Worm (Caenorhabditis elegans) whole organism, young adult: ENCODE results near the gene mai-1.

ENCODE experiments used
- B0019.2 ChIP-seq: fragments of 200-800 bp; sonication (Bioruptor generic); conservative IDR thresholded peaks from 2 replicates; pipeline ENCODE4 v1.3.6; 2022; ENCODE audit warnings: missing genetic modification reagents, missing genetic modification characterization, missing compliant biosample characterization
- B0336.3 ChIP-seq: fragments of 200-800 bp; sonication (Bioruptor generic); IDR thresholded peaks from 2 replicates; pipeline ENCODE4 v1.3.6; 2022; ENCODE audit warnings: missing genetic modification characterization, missing compliant biosample characterization
- F22D6.2 ChIP-seq: sonication (generic microtip); optimal IDR thresholded peaks from 2 replicates; lab custom pipeline; 2016; ENCODE audit warnings: mild to moderate bottlenecking, missing genetic modification characterization, missing compliant biosample characterization
- T07F8.4 ChIP-seq: sonication (generic microtip); optimal IDR thresholded peaks from 2 replicates; lab custom pipeline; 2016; ENCODE audit warnings: mild to moderate bottlenecking, missing genetic modification characterization, moderate library complexity, missing compliant biosample characterization
- Y53F4B.3 ChIP-seq: fragments of 200-800 bp; sonication (Bioruptor generic); IDR thresholded peaks from 2 replicates; pipeline ENCODE4 v1.3.6; 2022; ENCODE audit warnings: missing genetic modification reagents, missing genetic modification characterization, missing compliant biosample characterization
- Y95B8A.8 ChIP-seq: fragments of 200-800 bp; sonication (Bioruptor generic); IDR thresholded peaks from 2 replicates; pipeline ENCODE4 v1.3.6; 2022; ENCODE audit warnings: missing genetic modification reagents, missing genetic modification characterization, missing compliant biosample characterization
- ZK185.1 ChIP-seq: sonication (generic microtip); optimal IDR thresholded peaks from 2 replicates; lab custom pipeline; 2016; ENCODE audit warnings: mild to moderate bottlenecking, missing genetic modification characterization, missing compliant biosample characterization; ENCODE audit not compliant: poor library complexity, severe bottlenecking
- akir-1 ChIP-seq: fragments of 200-800 bp; sonication (Bioruptor generic); optimal IDR thresholded peaks from 2 replicates; lab custom pipeline; 2018; ENCODE audit warnings: mild to moderate bottlenecking, missing genetic modification characterization, moderate library complexity, missing compliant biosample characterization
- atf-7 ChIP-seq: sonication (generic microtip); optimal IDR thresholded peaks from 2 replicates; lab custom pipeline; 2017; ENCODE audit warnings: mild to moderate bottlenecking, missing genetic modification characterization, missing compliant biosample characterization
- attf-6 ChIP-seq: fragments of 200-800 bp; sonication (Bioruptor generic); IDR thresholded peaks from 2 replicates; pipeline ENCODE4 v1.3.6; 2022; ENCODE audit warnings: missing genetic modification reagents, missing genetic modification characterization, missing compliant biosample characterization
- bed-1 ChIP-seq: fragments of 200-800 bp; sonication (Bioruptor generic); IDR thresholded peaks from 2 replicates; pipeline ENCODE4 v1.3.6; 2022; ENCODE audit warnings: missing genetic modification reagents, missing genetic modification characterization, missing compliant biosample characterization
- ccch-3 ChIP-seq: fragments of 200-800 bp; sonication (Bioruptor generic); optimal IDR thresholded peaks from 2 replicates; lab custom pipeline; 2018; ENCODE audit warnings: mild to moderate bottlenecking, missing genetic modification characterization, missing compliant biosample characterization
- cebp-1 ChIP-seq, 2 experiments: fragments of 200-800 bp in 1 of 2; sonication (Bioruptor generic) in 1 of 2; sonication (generic microtip) in 1 of 2; IDR thresholded peaks in 1 of 2; optimal IDR thresholded peaks in 1 of 2; 2 replicates each; pipeline versions ENCODE4 v1.3.6 to Lab custom; 2017 to 2022; ENCODE audit warnings: missing compliant biosample characterization in 2 of 2, missing genetic modification characterization in 2 of 2, mild to moderate bottlenecking in 1 of 2, missing genetic modification reagents in 1 of 2, moderate library complexity in 1 of 2
- ceh-100 ChIP-seq: fragments of 200-800 bp; sonication (Bioruptor generic); IDR thresholded peaks from 2 replicates; pipeline ENCODE4 v1.3.6; 2022; ENCODE audit warnings: missing genetic modification reagents, missing genetic modification characterization, missing compliant biosample characterization
- dox-1 ChIP-seq: fragments of 200-800 bp; sonication (Bioruptor generic); IDR thresholded peaks from 2 replicates; pipeline ENCODE4 v1.3.6; 2022; ENCODE audit warnings: missing genetic modification reagents, missing genetic modification characterization, missing compliant biosample characterization
- egrh-3 ChIP-seq: fragments of 200-800 bp; sonication (Bioruptor generic); IDR thresholded peaks from 2 replicates; pipeline ENCODE4 v1.3.6; 2022; ENCODE audit warnings: missing genetic modification reagents, missing genetic modification characterization, missing compliant biosample characterization
- ets-4 ChIP-seq: fragments of 200-800 bp; sonication (Bioruptor generic); optimal IDR thresholded peaks from 2 replicates; lab custom pipeline; 2018; ENCODE audit warnings: mild to moderate bottlenecking, missing genetic modification characterization, missing compliant biosample characterization
- hmg-1.2 ChIP-seq: fragments of 200-800 bp; sonication (Bioruptor generic); IDR thresholded peaks from 2 replicates; pipeline ENCODE4 v1.3.6; 2022; ENCODE audit warnings: missing genetic modification reagents, missing genetic modification characterization, missing compliant biosample characterization
- hmg-20 ChIP-seq: fragments of 200-800 bp; sonication (Bioruptor generic); IDR thresholded peaks from 2 replicates; pipeline ENCODE4 v1.3.6; 2022; ENCODE audit warnings: missing genetic modification reagents, missing genetic modification characterization, missing compliant biosample characterization
- hrde-1 ChIP-seq: sonication (generic microtip); optimal IDR thresholded peaks from 2 replicates; lab custom pipeline; 2016; ENCODE audit warnings: missing genetic modification characterization, mild to moderate bottlenecking, missing compliant biosample characterization, moderate library complexity, missing genotype, missing genetic modification reagents, borderline replicate concordance
- hsf-1 ChIP-seq: fragments of 200-800 bp; sonication (Bioruptor generic); IDR thresholded peaks from 2 replicates; pipeline ENCODE4 v1.3.6; 2022; ENCODE audit warnings: missing genetic modification reagents, missing genetic modification characterization, missing compliant biosample characterization
- lag-1 ChIP-seq: fragments of 200-800 bp; sonication (Bioruptor generic); IDR thresholded peaks from 2 replicates; pipeline ENCODE4 v1.3.6; 2022; ENCODE audit warnings: missing genetic modification reagents, missing genetic modification characterization, missing compliant biosample characterization
- lin-54 ChIP-seq: fragments of 200-800 bp; sonication (Bioruptor generic); optimal IDR thresholded peaks from 2 replicates; lab custom pipeline; 2018; ENCODE audit warnings: mild to moderate bottlenecking, missing genetic modification characterization, missing compliant biosample characterization
- lsy-27 ChIP-seq: sonication (generic microtip); optimal IDR thresholded peaks from 2 replicates; lab custom pipeline; 2017; ENCODE audit warnings: missing genetic modification characterization, mild to moderate bottlenecking, missing compliant biosample characterization, antibody characterized with exemption, missing genotype, borderline replicate concordance; ENCODE audit not compliant: insufficient read depth
- nfya-1 ChIP-seq: sonication (generic microtip); optimal IDR thresholded peaks from 2 replicates; lab custom pipeline; 2017; ENCODE audit warnings: antibody characterized with exemption, missing compliant biosample characterization, missing genetic modification characterization, borderline replicate concordance; ENCODE audit not compliant: insufficient read depth
- nhr-80 ChIP-seq: sonication (generic microtip); optimal IDR thresholded peaks from 2 replicates; lab custom pipeline; 2016; ENCODE audit warnings: missing genetic modification characterization, missing compliant biosample characterization
- pbrm-1 ChIP-seq: fragments of 200-800 bp; sonication (Bioruptor generic); IDR thresholded peaks from 2 replicates; pipeline ENCODE4 v1.3.6; 2022; ENCODE audit warnings: missing genetic modification reagents, missing genetic modification characterization, missing compliant biosample characterization
- pha-4 ChIP-seq: fragments of 150-350 bp; sonication (generic microtip); optimal IDR thresholded peaks from 2 replicates; lab custom pipeline; 2014; ENCODE audit warnings: missing biosample characterization, missing genetic modification reagents, missing genetic modification characterization
- rpc-1 ChIP-seq, 2 experiments: fragments of 150-350 bp in 1 of 2; sonication (generic microtip) in 1 of 2; optimal IDR thresholded peaks; 2 replicates each; lab custom pipeline; 2014 to 2018; ENCODE audit warnings: missing biosample characterization in 1 of 2, missing genetic modification characterization in 1 of 2, missing genetic modification reagents in 1 of 2, missing genotype in 1 of 2
- sdz-38 ChIP-seq: sonication (generic microtip); optimal IDR thresholded peaks from 2 replicates; lab custom pipeline; 2016; ENCODE audit warnings: missing genotype, missing genetic modification characterization, missing compliant biosample characterization
- snpc-1.1 ChIP-seq: sonication (generic microtip); optimal IDR thresholded peaks from 2 replicates; lab custom pipeline; 2017; ENCODE audit warnings: missing genetic modification characterization, mild to moderate bottlenecking, missing compliant biosample characterization, antibody characterized with exemption, moderate library complexity, missing genotype, missing genetic modification reagents; ENCODE audit not compliant: insufficient read depth
- snpc-1.3 ChIP-seq: sonication (generic microtip); optimal IDR thresholded peaks from 2 replicates; lab custom pipeline; 2017; ENCODE audit warnings: missing genetic modification characterization, mild to moderate bottlenecking, missing compliant biosample characterization, antibody characterized with exemption, moderate library complexity, missing genotype, missing genetic modification reagents; ENCODE audit not compliant: insufficient read depth
- snpc-3.4 ChIP-seq: sonication (generic microtip); optimal IDR thresholded peaks from 2 replicates; lab custom pipeline; 2017; ENCODE audit warnings: missing genetic modification characterization, mild to moderate bottlenecking, missing compliant biosample characterization, antibody characterized with exemption, moderate library complexity, missing genotype, missing genetic modification reagents
- somi-1 ChIP-seq: fragments of 200-800 bp; sonication (Bioruptor generic); optimal IDR thresholded peaks from 2 replicates; lab custom pipeline; 2018; ENCODE audit warnings: mild to moderate bottlenecking, missing genetic modification characterization, missing compliant biosample characterization
- zim-3 ChIP-seq: sonication (generic microtip); optimal IDR thresholded peaks from 2 replicates; lab custom pipeline; 2017; ENCODE audit warnings: mild to moderate bottlenecking, missing genetic modification characterization, moderate library complexity, missing compliant biosample characterization
- ztf-22 ChIP-seq: fragments of 200-800 bp; sonication (Bioruptor generic); optimal IDR thresholded peaks from 2 replicates; lab custom pipeline; 2018; ENCODE audit warnings: mild to moderate bottlenecking, missing genetic modification characterization, moderate library complexity, missing compliant biosample characterization

Gene mai-1

DNA sequence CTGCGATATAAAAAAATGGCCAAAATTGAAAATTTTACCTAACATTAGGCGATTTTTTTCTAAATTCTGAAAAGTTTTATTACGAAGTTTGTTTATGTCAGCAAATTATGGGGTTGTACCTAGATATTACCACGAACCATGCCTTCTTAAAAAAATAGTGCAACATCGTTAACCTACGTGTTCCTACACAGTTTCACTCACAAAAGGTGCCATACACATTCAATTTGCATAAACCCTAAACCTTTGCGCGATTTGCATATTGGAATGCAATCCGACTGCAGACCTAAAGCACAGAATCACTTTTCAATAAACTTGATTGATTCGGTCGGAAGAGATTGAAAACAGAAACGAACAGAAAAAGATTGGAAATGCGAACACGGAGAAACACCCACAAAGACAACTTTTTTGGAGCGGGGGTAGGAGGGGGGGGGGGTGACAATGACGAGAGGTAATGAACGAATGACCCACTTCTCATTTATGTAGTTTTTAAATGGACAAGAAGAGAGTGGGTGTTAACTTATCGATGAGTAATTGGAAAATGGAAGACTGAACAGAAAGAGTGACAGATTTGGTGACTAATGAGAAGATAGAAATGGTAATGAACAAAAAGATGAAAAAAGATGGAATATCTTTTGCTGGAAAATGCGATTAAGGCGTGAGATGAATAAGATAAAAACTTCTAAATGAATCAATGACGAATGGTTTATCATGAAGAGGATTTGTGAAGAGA is 39.8 kb upstream of the mai-1 start:
- TF ChIP-seq snpc-1.1 (tag; lab: Kevin White, UChicago) (no peak), T07F8.4 (tag; lab: Kevin White, UChicago) (no peak), pbrm-1 (GFP tag; lab: Robert Waterston, UW) (no peak), zim-3 (tag; lab: Kevin White, UChicago) (no peak), hmg-20 (GFP tag; lab: Robert Waterston, UW) (no peak)

DNA sequence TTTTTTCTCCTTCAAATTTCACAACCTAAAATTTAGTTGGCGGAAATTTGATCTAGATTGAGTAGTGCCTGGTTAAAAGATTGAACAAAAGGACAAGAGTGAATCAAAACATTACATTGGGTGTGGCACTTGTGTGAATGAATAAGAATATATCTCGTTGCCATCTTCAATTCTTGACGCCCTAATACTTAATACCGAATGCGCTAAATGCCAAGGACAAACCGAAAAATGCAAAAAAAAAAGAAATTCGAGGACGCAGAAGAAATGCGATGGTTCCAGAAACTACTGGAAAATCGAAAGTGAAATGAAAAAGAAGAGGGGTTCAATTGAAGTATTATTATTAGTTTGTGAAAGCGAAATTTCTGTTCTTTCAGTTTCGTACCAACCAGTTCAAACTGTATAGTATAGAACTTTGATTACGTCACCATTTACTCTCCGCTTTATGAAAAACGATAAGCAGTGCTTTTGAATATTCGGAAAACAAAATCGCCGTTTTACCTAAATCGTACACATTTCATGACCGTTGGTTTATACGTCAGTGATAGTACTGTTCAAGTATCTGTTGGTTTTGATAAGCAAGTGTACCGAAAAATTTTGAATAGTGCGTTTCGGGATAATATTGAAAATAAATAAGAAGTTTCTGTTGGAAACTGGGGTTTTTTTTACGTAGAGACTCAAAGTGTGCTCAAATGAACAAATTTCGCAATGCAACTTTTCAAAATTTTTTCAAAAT is 38.9 kb upstream of the mai-1 start:
- TF ChIP-seq rpc-1 (optimal IDR thresholded peaks at IDR 0.05; lab: Kevin White, UChicago), result peak; percentile 26
- TF ChIP-seq rpc-1 (tag; optimal IDR thresholded peaks at IDR 0.05; lab: Kevin White, UChicago), result no peak
- no peak for TF ChIP-seq akir-1
- TF ChIP-seq cebp-1 (GFP tag; IDR thresholded peaks at IDR 0.05; lab: Robert Waterston, UW), result no peak
- peak; percentile 22 for TF ChIP-seq cebp-1 (tag; optimal IDR thresholded peaks at IDR 0.05; lab: Kevin White, UChicago)
- TF ChIP-seq hsf-1, result peak; percentile 39; the same call in 1 of the 2 replicates

DNA sequence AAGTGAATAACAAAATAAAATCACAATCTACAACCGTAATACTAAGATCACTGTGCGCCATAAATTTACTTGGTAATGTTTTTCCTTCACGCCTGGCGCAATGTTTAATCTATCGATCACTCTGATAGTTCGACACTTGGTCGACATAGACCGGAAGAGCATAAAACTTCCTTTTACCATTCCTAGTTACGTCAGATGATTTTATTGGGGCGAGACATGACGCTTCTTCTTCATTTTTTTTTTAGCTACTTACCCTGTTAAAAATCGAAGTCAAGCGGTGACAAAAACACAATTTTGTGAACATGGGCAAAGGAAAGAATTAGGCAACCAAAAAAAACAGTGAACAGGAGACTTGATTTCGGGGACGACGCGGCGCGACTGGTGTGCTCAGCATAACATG is 38.2 kb upstream of the mai-1 start:
- TF ChIP-seq B0336.3 (GFP tag; lab: Robert Waterston, UW), result no peak
- TF ChIP-seq ceh-100 (GFP tag; lab: Robert Waterston, UW), result no peak
- no peak for TF ChIP-seq lag-1 (GFP tag; lab: Robert Waterston, UW)
- TF ChIP-seq nhr-80, result peak; percentile 75
- no peak for TF ChIP-seq nfya-1 (tag; lab: Kevin White, UChicago)
- no peak for TF ChIP-seq F22D6.2 (tag; lab: Kevin White, UChicago)
- TF ChIP-seq snpc-3.4 (tag; lab: Kevin White, UChicago), result no peak
- TF ChIP-seq ztf-22 (GFP tag; lab: Kevin White, UChicago), result no peak

DNA sequence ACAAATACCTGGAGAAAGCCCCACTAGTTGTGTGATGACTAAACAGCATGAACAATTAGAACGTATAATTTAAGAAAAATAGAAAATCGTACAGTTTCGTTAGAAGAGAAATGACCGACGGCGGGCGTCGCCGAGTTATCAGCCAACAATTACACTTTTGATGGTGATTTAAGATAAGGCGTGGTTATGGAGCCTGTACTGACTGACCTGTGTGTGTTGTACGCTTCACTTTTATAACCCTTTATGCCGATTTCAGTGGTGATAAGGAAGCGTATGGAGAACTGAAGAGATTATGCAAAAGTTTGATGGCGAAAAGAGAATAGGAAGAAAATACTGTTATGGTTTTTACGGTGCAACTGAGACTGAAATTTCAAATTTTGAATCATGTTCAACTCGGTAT is 36.7 kb upstream of the mai-1 start:
- no peak for TF ChIP-seq rpc-1 (optimal IDR thresholded peaks at IDR 0.05; lab: Kevin White, UChicago)
- no peak for TF ChIP-seq rpc-1 (tag; optimal IDR thresholded peaks at IDR 0.05; lab: Kevin White, UChicago)
- no peak for TF ChIP-seq ceh-100 (GFP tag; lab: Robert Waterston, UW)
- no peak for TF ChIP-seq egrh-3
- TF ChIP-seq pha-4 (tag; lab: Kevin White, UChicago), result peak; percentile 7
- no peak for TF ChIP-seq Y53F4B.3 (GFP tag; lab: Robert Waterston, UW)
- no peak for TF ChIP-seq hrde-1 (tag; lab: Kevin White, UChicago)
- no peak for TF ChIP-seq ZK185.1 (tag; lab: Kevin White, UChicago)
- no peak for TF ChIP-seq lsy-27 (tag; lab: Kevin White, UChicago)
- TF ChIP-seq dox-1 (GFP tag; lab: Robert Waterston, UW), result peak; percentile 60
- no peak for TF ChIP-seq Y95B8A.8 (GFP tag; lab: Robert Waterston, UW)
- no peak for TF ChIP-seq cebp-1 (GFP tag; IDR thresholded peaks at IDR 0.05; lab: Robert Waterston, UW)
- peak; percentile 49 for TF ChIP-seq cebp-1 (tag; optimal IDR thresholded peaks at IDR 0.05; lab: Kevin White, UChicago)
- no peak for TF ChIP-seq lin-54 (GFP tag; lab: Kevin White, UChicago)
- TF ChIP-seq B0019.2 (GFP tag; lab: Robert Waterston, UW), result no peak
- TF ChIP-seq sdz-38, result no peak
- TF ChIP-seq hsf-1, result no peak
- peak; percentile 96 for TF ChIP-seq nhr-80
- no peak for TF ChIP-seq bed-1 (GFP tag; lab: Robert Waterston, UW)
- peak; percentile 10 for TF ChIP-seq atf-7 (tag; lab: Kevin White, UChicago)
- TF ChIP-seq hmg-1.2, result no peak
- TF ChIP-seq ztf-22 (GFP tag; lab: Kevin White, UChicago), result peak; percentile 45
- no peak for TF ChIP-seq somi-1 (GFP tag; lab: Kevin White, UChicago)
- no peak for TF ChIP-seq F22D6.2 (tag; lab: Kevin White, UChicago)
- TF ChIP-seq snpc-1.3, result no peak
- no peak for TF ChIP-seq attf-6 (GFP tag; lab: Robert Waterston, UW)
- no peak for TF ChIP-seq ccch-3 (GFP tag; lab: Kevin White, UChicago)
- TF ChIP-seq ets-4 (GFP tag; lab: Kevin White, UChicago), result peak; percentile 18
